Fruit fly (Drosophila melanogaster): ENCODE data around the gene Zip99C.
A peak's percentile ranks its signal among the peaks of the same experiment; 100 is the strongest.

Zip99C gene

DNA sequence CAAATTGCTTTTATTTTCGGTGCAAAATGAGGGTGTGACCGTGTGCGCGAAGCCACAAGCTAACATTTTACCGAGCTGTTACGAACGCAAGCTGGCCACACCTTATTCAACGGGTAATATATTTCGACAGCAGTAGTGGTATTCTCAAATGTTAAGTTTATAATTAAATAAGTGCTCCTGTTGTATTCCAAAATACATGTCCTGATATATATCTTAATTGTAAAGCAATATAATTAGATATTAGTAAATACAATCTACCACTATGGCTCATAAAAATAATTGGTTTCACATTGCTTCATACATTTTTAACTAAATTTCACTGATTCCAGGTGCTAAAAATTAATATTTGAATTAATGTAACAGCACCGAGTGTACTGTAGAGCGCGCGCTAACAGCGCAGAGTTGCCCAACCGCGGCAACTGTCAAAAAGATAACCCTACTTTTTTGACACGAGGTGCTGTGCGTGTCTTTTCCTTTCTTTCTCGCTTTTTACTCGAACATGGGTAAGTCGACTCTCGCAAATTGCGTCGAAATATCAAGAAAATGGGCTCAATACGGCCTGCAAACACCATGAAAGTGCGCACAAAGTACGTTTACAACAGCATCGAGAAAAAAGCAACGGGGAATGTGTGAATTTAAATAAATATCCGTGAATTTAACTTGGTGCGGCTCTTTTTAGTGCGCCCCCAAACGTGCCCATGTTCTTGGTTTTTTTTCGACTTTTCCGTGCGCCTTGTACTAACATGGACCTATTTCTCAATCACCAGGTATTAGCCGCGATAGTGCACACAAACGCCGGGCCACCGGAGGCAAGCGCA, 7.1 kb downstream of the Zip99C start, which contains the start of the genes CG15514 and RpS8:
TSS of gene CG15514 (minus strand) at position 63 of the 818 bp plus-strand sequence.
TSS of gene RpS8 (plus strand) at position 151 of the 818 bp plus-strand sequence.
- TF ChIP-seq CG5953 (GFP tag; IDR thresholded peaks at IDR 0.05) = peak; percentile 42; the same call in 1 of the 2 replicates
- TF ChIP-seq chif (GFP tag; optimal IDR thresholded peaks at IDR 0.05) = no peak
- TF ChIP-seq Deaf1 (tag; optimal IDR thresholded peaks at IDR 0.05) = no peak
- peak; percentile 64 for TF ChIP-seq Xbp1 (GFP tag; optimal IDR thresholded peaks at IDR 0.05)
- TF ChIP-seq ssp (GFP tag; IDR thresholded peaks at IDR 0.05) = no peak
- TF ChIP-seq CG3847 (GFP tag; IDR thresholded peaks at IDR 0.05) = peak; percentile 46; the same call in 1 of the 2 replicates
- TF ChIP-seq MTF-1 (GFP tag; optimal IDR thresholded peaks at IDR 0.05; ENCODE audit: borderline replicate concordance) = peak; percentile 65
- TF ChIP-seq CG17612 (GFP tag; IDR thresholded peaks at IDR 0.05) = no peak
- peak; percentile 50 for TF ChIP-seq Elba2 (GFP tag; optimal IDR thresholded peaks at IDR 0.05)
- peak; percentile 26 for TF ChIP-seq Six4 (GFP tag; optimal IDR thresholded peaks at IDR 0.05)
- TF ChIP-seq grau (tag; optimal IDR thresholded peaks at IDR 0.05) = peak; percentile 64
- 0 out of 2 replicates have a peak, but pooled peaks have one; percentile 26 for TF ChIP-seq ranshi (GFP tag; IDR thresholded peaks at IDR 0.05)
- peak; percentile 72 for TF ChIP-seq E2f2 (GFP tag; IDR thresholded peaks at IDR 0.05)
- peak; percentile 80 for TF ChIP-seq Hmr (GFP tag; optimal IDR thresholded peaks at IDR 0.05)
- no peak for TF ChIP-seq lov (optimal IDR thresholded peaks at IDR 0.05)
- no peak for TF ChIP-seq lov (GFP tag; IDR thresholded peaks at IDR 0.05)
- TF ChIP-seq CG7928 (GFP tag; optimal IDR thresholded peaks at IDR 0.05) = no peak
- peak; percentile 27 for TF ChIP-seq Myb (GFP tag; optimal IDR thresholded peaks at IDR 0.05)
- TF ChIP-seq Awh (GFP tag; IDR thresholded peaks at IDR 0.05) = no peak
- no peak for TF ChIP-seq Hr51 (GFP tag; optimal IDR thresholded peaks at IDR 0.05)
- peak; percentile 90 for TF ChIP-seq wek (GFP tag; optimal IDR thresholded peaks at IDR 0.05)
- no peak for TF ChIP-seq Lpt (GFP tag; optimal IDR thresholded peaks at IDR 0.05)
- peak; percentile 76 for TF ChIP-seq CG34376 (GFP tag; optimal IDR thresholded peaks at IDR 0.05)
- peak; percentile 50 for TF ChIP-seq CG8388 (GFP tag; optimal IDR thresholded peaks at IDR 0.05)
- peak; percentile 31 for TF ChIP-seq ash1 (GFP tag; optimal IDR thresholded peaks at IDR 0.05)
- TF ChIP-seq wor (GFP tag; IDR thresholded peaks at IDR 0.05) = no peak
- TF ChIP-seq wdn (GFP tag; IDR thresholded peaks at IDR 0.05) = 0 out of 2 replicates have a peak, but pooled peaks have one; percentile 4
- TF ChIP-seq Aef1 (GFP tag; IDR thresholded peaks at IDR 0.05) = peak; percentile 45; the same call in 1 of the 3 replicates
- no peak for TF ChIP-seq zfh2 (GFP tag; optimal IDR thresholded peaks at IDR 0.05)
- peak; percentile 39 for TF ChIP-seq CG13894 (tag; optimal IDR thresholded peaks at IDR 0.05)
- TF ChIP-seq dm (GFP tag; optimal IDR thresholded peaks at IDR 0.05) = peak; percentile 99
- peak; percentile 25 for TF ChIP-seq mam (GFP tag; optimal IDR thresholded peaks at IDR 0.05)
- 0 out of 2 replicates have a peak, but pooled peaks have one; percentile 10 for TF ChIP-seq seq (GFP tag; IDR thresholded peaks at IDR 0.05)
- TF ChIP-seq CG2875 (GFP tag; optimal IDR thresholded peaks at IDR 0.05) = peak; percentile 57
- TF ChIP-seq CG10209 (GFP tag; optimal IDR thresholded peaks at IDR 0.05) = peak; percentile 66
- TF ChIP-seq gce (GFP tag; IDR thresholded peaks at IDR 0.05) = no peak; the same call in 2 of the 3 replicates
- peak; percentile 23 for TF ChIP-seq pum (GFP tag; optimal IDR thresholded peaks at IDR 0.05)
- peak; percentile 6 for TF ChIP-seq pho (GFP tag; optimal IDR thresholded peaks at IDR 0.05)
- peak; percentile 77 for TF ChIP-seq bcd (GFP tag; optimal IDR thresholded peaks at IDR 0.05)
- no peak for TF ChIP-seq CG6272 (GFP tag; IDR thresholded peaks at IDR 0.05)
- no peak for TF ChIP-seq kay (GFP tag; optimal IDR thresholded peaks at IDR 0.05)
- TF ChIP-seq fd96Cb (tag; optimal IDR thresholded peaks at IDR 0.05) = peak; percentile 42
- peak; percentile 38 for TF ChIP-seq gcm (GFP tag; optimal IDR thresholded peaks at IDR 0.05)
- peak; percentile 18 for TF ChIP-seq CG18764 (GFP tag; optimal IDR thresholded peaks at IDR 0.05)
- TF ChIP-seq CG13775 (GFP tag; optimal IDR thresholded peaks at IDR 0.05) = peak; percentile 67
- TF ChIP-seq CG11504 (tag; optimal IDR thresholded peaks at IDR 0.05) = peak; percentile 80
- TF ChIP-seq gt (GFP tag; IDR thresholded peaks at IDR 0.05) = no peak
- TF ChIP-seq Dfd (GFP tag; optimal IDR thresholded peaks at IDR 0.05) = no peak
- TF ChIP-seq nau (GFP tag; optimal IDR thresholded peaks at IDR 0.05) = no peak

All from whole organism, embryonic.